Worm (Caenorhabditis elegans) whole organism, mixed stage, embryonic: Measurements from ENCODE around the gene fbxa-19.

ENCODE experiments used
- ces-1 ChIP-seq: fragments of 150-350 bp; optimal IDR thresholded peaks from 2 replicates; lab custom pipeline; 2014; ENCODE audit warnings: missing biosample characterization, missing genetic modification reagents, missing genetic modification characterization
- elt-1 ChIP-seq: sonication (generic microtip); optimal IDR thresholded peaks from 2 replicates; lab custom pipeline; 2017; ENCODE audit warnings: missing genetic modification characterization, mild to moderate bottlenecking, missing compliant biosample characterization, antibody characterized with exemption, moderate library complexity, borderline replicate concordance; ENCODE audit not compliant: insufficient read depth
- nhr-76 ChIP-seq: sonication (generic microtip); optimal IDR thresholded peaks from 2 replicates; lab custom pipeline; 2017; ENCODE audit warnings: missing biosample characterization, missing genetic modification characterization
- snpc-4 ChIP-seq: fragments of 150-350 bp; optimal IDR thresholded peaks from 2 replicates; lab custom pipeline; 2014; ENCODE audit warnings: missing biosample characterization, missing genetic modification characterization
- unc-62 ChIP-seq: fragments of 150-350 bp; optimal IDR thresholded peaks from 2 replicates; lab custom pipeline; 2014; ENCODE audit warnings: missing biosample characterization, missing genetic modification reagents, missing genetic modification characterization

DNA sequence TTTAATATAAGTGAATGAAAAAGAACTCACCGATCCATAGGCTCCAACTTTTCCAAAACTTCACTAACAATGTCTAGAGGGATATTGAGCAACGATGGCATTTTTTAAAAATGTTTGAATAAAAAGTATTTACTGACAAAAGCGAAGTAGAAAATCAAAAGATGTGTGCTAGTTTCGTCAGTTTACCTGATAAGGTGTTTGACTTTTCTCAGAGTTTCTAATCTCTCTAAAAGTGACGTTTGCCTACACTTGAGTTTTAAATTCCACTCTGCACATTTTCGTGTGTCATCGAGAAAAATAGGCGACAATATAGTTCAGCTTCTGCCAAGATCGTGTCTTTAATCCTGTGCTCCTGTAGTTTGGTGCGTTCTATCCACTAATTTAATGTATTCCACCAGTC is 6.4 kb downstream of the fbxa-19 start, which contains the start of gene fbxa-15:
- no peak for TF ChIP-seq unc-62
- TF ChIP-seq nhr-76 (tag; lab: Kevin White, UChicago) = no peak
- no peak for TF ChIP-seq elt-1 (tag; lab: Kevin White, UChicago)
- no peak for TF ChIP-seq ces-1 (GFP tag; lab: Kevin White, UChicago)
- TF ChIP-seq snpc-4 = no peak
